Fruit fly (Drosophila melanogaster) whole organism, pupa: ENCODE data around the gene Fur1.

Experiments
- CG10348 ChIP-seq: fragments of 200-800 bp; sonication (Bioruptor generic); IDR thresholded peaks from 2 replicates; pipeline ENCODE4 v1.3.6; 2022; ENCODE audit warnings: missing biosample characterization, missing genetic modification characterization
- CG12605 ChIP-seq: fragments of 200-800 bp; sonication (Bioruptor generic); IDR thresholded peaks from 2 replicates; pipeline ENCODE4 v1.3.6; 2022; ENCODE audit warnings: missing biosample characterization, missing genetic modification characterization
- CG32121 ChIP-seq: fragments of 200-800 bp; sonication (Bioruptor generic); IDR thresholded peaks from 2 replicates; pipeline ENCODE4 v1.3.6; 2022; ENCODE audit warnings: missing biosample characterization, missing genetic modification characterization
- CG8159 ChIP-seq: fragments of 200-800 bp; sonication (Bioruptor generic); optimal IDR thresholded peaks from 3 replicates; lab custom pipeline; 2018; ENCODE audit warnings: missing biosample characterization, mild to moderate bottlenecking, missing genetic modification characterization, moderate library complexity
- CG8301 ChIP-seq: fragments of 200-800 bp; sonication (Bioruptor generic); optimal IDR thresholded peaks from 2 replicates; lab custom pipeline; 2018; ENCODE audit warnings: missing biosample characterization, mild to moderate bottlenecking, missing genetic modification characterization
- CG9948 ChIP-seq: fragments of 200-800 bp; sonication (Bioruptor generic); optimal IDR thresholded peaks from 2 replicates; lab custom pipeline; 2018; ENCODE audit warnings: missing biosample characterization, mild to moderate bottlenecking, missing genetic modification characterization, moderate library complexity
- Pif1A ChIP-seq: fragments of 200-800 bp; sonication (Bioruptor generic); optimal IDR thresholded peaks from 3 replicates; lab custom pipeline; 2016; ENCODE audit warnings: missing biosample characterization, missing genetic modification characterization
- Pif1B ChIP-seq: fragments of 200-800 bp; sonication (Bioruptor generic); optimal IDR thresholded peaks from 3 replicates; lab custom pipeline; 2016; ENCODE audit warnings: missing biosample characterization, missing genetic modification characterization

- TF ChIP-seq CG8159 (no peak), CG12605 (GFP tag; lab: Robert Waterston, UW) (no peak), CG8301 (no peak), Pif1B (GFP tag; lab: Kevin White, UChicago) (no peak), CG10348 (no peak), Pif1A (GFP tag; lab: Kevin White, UChicago) (no peak), CG9948 (tag; lab: Kevin White, UChicago) (no peak), CG32121 (no peak)
Observed at dm6 chr3R:25460650-25461049, 12.2 kb downstream of the Fur1 start.
